Worm (Caenorhabditis elegans) whole organism, late embryonic: ENCODE data around the gene nspb-7.
A peak's percentile ranks its signal among the peaks of the same experiment; 100 is the strongest.

ENCODE experiments used
- C38D4.7 ChIP-seq: fragments of 200-800 bp; sonication (Bioruptor generic); optimal IDR thresholded peaks from 2 replicates; lab custom pipeline; 2018; ENCODE audit warnings: mild to moderate bottlenecking, missing genetic modification characterization, moderate library complexity, missing compliant biosample characterization
- ahr-1 ChIP-seq: sonication (generic microtip); optimal IDR thresholded peaks from 2 replicates; lab custom pipeline; 2016; ENCODE audit warnings: missing genetic modification characterization, missing compliant biosample characterization
- ama-1 ChIP-seq: fragments of 150-350 bp; optimal IDR thresholded peaks from 2 replicates; lab custom pipeline; 2014
- ceh-22 ChIP-seq: sonication (generic microtip); optimal IDR thresholded peaks from 2 replicates; lab custom pipeline; 2017; ENCODE audit warnings: missing biosample characterization, missing genetic modification characterization
- ceh-24 ChIP-seq: sonication (generic microtip); optimal IDR thresholded peaks from 2 replicates; lab custom pipeline; 2016; ENCODE audit warnings: mild to moderate bottlenecking, missing genetic modification characterization, missing compliant biosample characterization
- ceh-30 ChIP-seq: fragments of 150-350 bp; optimal IDR thresholded peaks from 2 replicates; lab custom pipeline; 2014; ENCODE audit warnings: missing biosample characterization, missing genetic modification characterization
- ceh-48 ChIP-seq: sonication (generic microtip); optimal IDR thresholded peaks from 2 replicates; lab custom pipeline; 2016; ENCODE audit warnings: missing genetic modification characterization, inconsistent platforms, missing compliant biosample characterization
- dve-1 ChIP-seq: sonication (generic microtip); optimal IDR thresholded peaks from 2 replicates; lab custom pipeline; 2017; ENCODE audit warnings: antibody characterized with exemption, mild to moderate bottlenecking, missing genetic modification characterization, missing compliant biosample characterization
- elt-2 ChIP-seq: sonication (generic microtip); optimal IDR thresholded peaks from 2 replicates; lab custom pipeline; 2016; ENCODE audit warnings: missing genetic modification reagents, missing genetic modification characterization, missing compliant biosample characterization
- elt-4 ChIP-seq: sonication (generic microtip); optimal IDR thresholded peaks from 2 replicates; lab custom pipeline; 2016; ENCODE audit warnings: missing genetic modification characterization, missing compliant biosample characterization
- ets-4 ChIP-seq: sonication (generic microtip); optimal IDR thresholded peaks from 2 replicates; lab custom pipeline; 2016; ENCODE audit warnings: missing genetic modification characterization, missing compliant biosample characterization
- eyg-1 ChIP-seq: sonication (generic microtip); optimal IDR thresholded peaks from 2 replicates; lab custom pipeline; 2016; ENCODE audit warnings: missing genotype, missing genetic modification characterization, missing compliant biosample characterization
- fax-1 ChIP-seq: sonication (generic microtip); optimal IDR thresholded peaks from 2 replicates; lab custom pipeline; 2016; ENCODE audit warnings: missing genotype, missing genetic modification characterization, missing compliant biosample characterization
- fkh-10 ChIP-seq: fragments of 150-350 bp; optimal IDR thresholded peaks from 2 replicates; lab custom pipeline; 2014; ENCODE audit warnings: missing biosample characterization, missing genetic modification reagents, missing genetic modification characterization
- gmeb-2 ChIP-seq: sonication (generic microtip); optimal IDR thresholded peaks from 2 replicates; lab custom pipeline; 2016; ENCODE audit warnings: missing genetic modification characterization, inconsistent platforms, missing compliant biosample characterization
- hlh-13 ChIP-seq: fragments of 200-800 bp; sonication (Bioruptor generic); optimal IDR thresholded peaks from 2 replicates; lab custom pipeline; 2018; ENCODE audit warnings: mild to moderate bottlenecking, missing genetic modification characterization, missing compliant biosample characterization
- lim-6 ChIP-seq: sonication (generic microtip); optimal IDR thresholded peaks from 2 replicates; lab custom pipeline; 2016; ENCODE audit warnings: missing genetic modification characterization, missing compliant biosample characterization
- nfya-1 ChIP-seq: sonication (generic microtip); optimal IDR thresholded peaks from 2 replicates; lab custom pipeline; 2017; ENCODE audit warnings: missing genetic modification characterization, mild to moderate bottlenecking, missing compliant biosample characterization, antibody characterized with exemption, moderate library complexity
- odd-2 ChIP-seq: sonication (generic microtip); optimal IDR thresholded peaks from 2 replicates; lab custom pipeline; 2017; ENCODE audit warnings: antibody characterized with exemption, mild to moderate bottlenecking, missing genetic modification characterization, missing compliant biosample characterization
- pax-1 ChIP-seq: fragments of 150-350 bp; optimal IDR thresholded peaks from 2 replicates; lab custom pipeline; 2014; ENCODE audit warnings: missing biosample characterization, missing genetic modification characterization
- pha-2 ChIP-seq: sonication (generic microtip); optimal IDR thresholded peaks from 2 replicates; lab custom pipeline; 2017; ENCODE audit warnings: mild to moderate bottlenecking, missing genetic modification characterization, missing compliant biosample characterization
- pha-4 ChIP-seq: fragments of 150-350 bp; optimal IDR thresholded peaks from 2 replicates; lab custom pipeline; 2018; ENCODE audit warnings: missing biosample characterization, missing genetic modification reagents, missing genetic modification characterization
- rnt-1 ChIP-seq: sonication (generic microtip); optimal IDR thresholded peaks from 2 replicates; lab custom pipeline; 2016; ENCODE audit warnings: missing genetic modification characterization, missing compliant biosample characterization
- sdc-2 ChIP-seq: sonication (generic microtip); optimal IDR thresholded peaks from 2 replicates; lab custom pipeline; 2016; ENCODE audit warnings: missing genotype, missing genetic modification characterization, missing compliant biosample characterization
- sox-2 ChIP-seq: fragments of 200-800 bp; sonication (Bioruptor generic); IDR thresholded peaks from 2 replicates; pipeline ENCODE4 v1.3.6; 2022; ENCODE audit warnings: missing genetic modification reagents, missing genetic modification characterization, missing compliant biosample characterization
- ttx-3 ChIP-seq: sonication (generic microtip); optimal IDR thresholded peaks from 2 replicates; lab custom pipeline; 2016; ENCODE audit warnings: missing genetic modification reagents, missing genetic modification characterization, missing compliant biosample characterization
- unc-42 ChIP-seq: sonication (generic microtip); optimal IDR thresholded peaks from 2 replicates; lab custom pipeline; 2016; ENCODE audit warnings: missing genotype, missing genetic modification characterization, missing compliant biosample characterization
- unc-55 ChIP-seq: sonication (generic microtip); optimal IDR thresholded peaks from 2 replicates; lab custom pipeline; 2017; ENCODE audit warnings: missing biosample characterization, missing genetic modification reagents, missing genetic modification characterization
- unc-86 ChIP-seq: sonication (generic microtip); optimal IDR thresholded peaks from 2 replicates; lab custom pipeline; 2016; ENCODE audit warnings: missing genetic modification characterization, missing compliant biosample characterization
- ztf-16 ChIP-seq: sonication (generic microtip); optimal IDR thresholded peaks from 2 replicates; lab custom pipeline; 2017; ENCODE audit warnings: missing genetic modification characterization, missing compliant biosample characterization

The nspb-7 gene

ce11 chrII:14599284-14599862, 21.3 kb downstream of the nspb-7 start:
- no peak for TF ChIP-seq lim-6 (tag; lab: Kevin White, UChicago)
- no peak for TF ChIP-seq ztf-16 (tag; lab: Kevin White, UChicago)
- TF ChIP-seq dve-1 (tag; lab: Kevin White, UChicago): no peak
- no peak for TF ChIP-seq ets-4
- no peak for TF ChIP-seq fkh-10
- TF ChIP-seq unc-55 (GFP tag; lab: Kevin White, UChicago): no peak
- TF ChIP-seq ceh-48 (tag; lab: Kevin White, UChicago): no peak
- TF ChIP-seq fax-1 (tag; lab: Kevin White, UChicago): no peak
- no peak for TF ChIP-seq gmeb-2 (tag; lab: Kevin White, UChicago)
- TF ChIP-seq elt-2 (tag; lab: Kevin White, UChicago): no peak
- TF ChIP-seq nfya-1 (tag; lab: Kevin White, UChicago): no peak
- TF ChIP-seq pha-4: no peak
- TF ChIP-seq ahr-1 (tag; lab: Kevin White, UChicago): no peak
- no peak for TF ChIP-seq unc-86 (tag; lab: Kevin White, UChicago)
- TF ChIP-seq ama-1: no peak
- no peak for TF ChIP-seq odd-2
- no peak for TF ChIP-seq unc-42
- no peak for TF ChIP-seq C38D4.7

ce11 chrII:14599933-14600630, 22.0 kb downstream of the nspb-7 start:
- TF ChIP-seq elt-2 (tag; lab: Kevin White, UChicago): peak; percentile 25
- TF ChIP-seq fax-1 (tag; lab: Kevin White, UChicago): no peak

DNA sequence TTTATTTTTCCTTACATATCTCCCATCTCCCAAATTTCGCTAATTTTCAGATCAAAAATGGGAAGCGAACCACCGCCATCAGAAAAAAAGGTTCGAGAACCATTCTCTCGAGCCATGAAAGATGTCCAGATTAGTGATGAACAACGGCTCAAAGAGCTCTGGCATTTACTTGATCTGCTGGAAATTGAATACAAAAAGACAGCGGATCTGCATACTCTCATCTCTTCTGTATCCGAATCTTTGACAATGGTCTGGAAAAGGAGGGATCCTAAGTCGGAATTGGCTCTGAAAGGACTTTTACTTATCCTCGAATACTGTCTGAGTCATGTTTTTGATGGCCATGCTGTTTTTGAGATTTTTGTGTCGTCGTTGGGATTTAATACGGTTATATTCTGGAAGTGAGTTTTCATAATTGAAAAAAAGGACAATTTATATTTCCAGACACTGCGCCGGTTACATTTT, 22.8 kb downstream of the nspb-7 start, which contains the start of gene tps-2:
tps-2 (plus strand) TSS at position 51 of the 462 bp plus-strand sequence.
- TF ChIP-seq ceh-22 (no peak), sdc-2 (no peak), ceh-30 (no peak), nfya-1 (tag; lab: Kevin White, UChicago) (no peak), dve-1 (tag; lab: Kevin White, UChicago) (no peak), hlh-13 (GFP tag; lab: Kevin White, UChicago) (no peak), elt-4 (tag; lab: Kevin White, UChicago) (no peak), rnt-1 (tag; lab: Kevin White, UChicago) (no peak)
- TF ChIP-seq, all 69 proteins: peak for 0

DNA sequence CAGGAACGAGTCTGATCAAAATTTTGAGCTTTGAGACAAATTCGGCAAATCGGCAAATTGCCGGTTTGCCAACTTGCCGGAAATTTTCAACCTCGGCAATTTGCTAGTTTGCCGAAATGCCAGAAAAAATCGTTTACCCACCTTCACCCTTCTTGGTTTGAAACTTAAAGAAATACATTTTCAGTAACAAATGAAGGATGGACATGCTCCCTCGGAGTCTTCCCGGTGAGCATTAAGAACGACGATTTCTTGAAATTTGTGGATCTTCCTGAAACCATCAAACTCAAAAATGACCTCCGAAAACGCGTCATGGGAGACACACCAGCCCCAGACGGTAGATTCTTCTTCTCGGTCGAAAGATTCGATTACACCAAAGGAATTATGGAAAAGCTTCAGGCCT, 24.6 kb downstream of the nspb-7 start:
- no peak for TF ChIP-seq unc-86 (tag; lab: Kevin White, UChicago)
- TF ChIP-seq pha-2: no peak
- TF ChIP-seq ttx-3: no peak
- TF ChIP-seq ceh-24 (tag; lab: Kevin White, UChicago): no peak
- no peak for TF ChIP-seq eyg-1 (tag; lab: Kevin White, UChicago)
- TF ChIP-seq nfya-1 (tag; lab: Kevin White, UChicago): no peak
- TF ChIP-seq pax-1 (tag; lab: Kevin White, UChicago): no peak
- no peak for TF ChIP-seq sox-2 (GFP tag; lab: Robert Waterston, UW)

- TF ChIP-seq gmeb-2 (tag; lab: Kevin White, UChicago): no peak
These were observed 26.1 kb downstream of the nspb-7 start for ce11 chrII:14604261-14604660.

DNA sequence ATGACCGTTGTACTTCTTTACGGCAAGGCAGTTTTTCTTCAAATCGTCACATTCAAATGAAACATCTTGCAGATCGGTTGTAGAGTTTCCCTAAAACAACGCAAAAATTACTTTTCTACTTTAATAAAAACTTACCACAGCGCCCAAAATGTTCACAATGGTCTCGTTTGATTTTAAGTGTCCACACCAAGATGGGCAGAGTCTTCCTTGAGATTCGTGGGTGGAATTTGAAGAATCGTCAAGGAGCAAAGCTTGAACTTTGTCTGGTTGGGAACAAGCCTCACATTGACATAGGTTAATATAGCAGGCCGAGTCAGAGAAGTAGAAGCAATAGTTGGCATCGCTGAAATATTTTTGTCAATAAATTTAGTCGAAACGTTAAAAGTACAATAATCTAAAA, 26.9 kb downstream of the nspb-7 start:
- TF ChIP-seq ztf-16 (tag; lab: Kevin White, UChicago) (no peak), ets-4 (no peak)
- TF ChIP-seq, all 69 proteins: peak for 0
